Worm (Caenorhabditis elegans) whole organism, late embryonic: ENCODE results near the gene mdt-4.

Experiments
- ceh-6 ChIP-seq: fragments of 200-800 bp; sonication (Bioruptor generic); optimal IDR thresholded peaks from 2 replicates; lab custom pipeline; 2018; ENCODE audit warnings: mild to moderate bottlenecking, missing genetic modification characterization, missing compliant biosample characterization
- pat-9 ChIP-seq: fragments of 200-800 bp; sonication (Bioruptor generic); optimal IDR thresholded peaks from 2 replicates; lab custom pipeline; 2018; ENCODE audit warnings: mild to moderate bottlenecking, missing genetic modification characterization, moderate library complexity, missing compliant biosample characterization
- pha-4 ChIP-seq: fragments of 150-350 bp; optimal IDR thresholded peaks from 2 replicates; lab custom pipeline; 2018; ENCODE audit warnings: missing biosample characterization, missing genetic modification reagents, missing genetic modification characterization
- pqm-1 ChIP-seq: sonication (generic microtip); optimal IDR thresholded peaks from 2 replicates; lab custom pipeline; 2016; ENCODE audit warnings: missing genetic modification characterization, missing compliant biosample characterization
- sox-4 ChIP-seq: sonication (generic microtip); optimal IDR thresholded peaks from 2 replicates; lab custom pipeline; 2017; ENCODE audit warnings: mild to moderate bottlenecking, missing genetic modification characterization, inconsistent platforms, missing compliant biosample characterization

DNA sequence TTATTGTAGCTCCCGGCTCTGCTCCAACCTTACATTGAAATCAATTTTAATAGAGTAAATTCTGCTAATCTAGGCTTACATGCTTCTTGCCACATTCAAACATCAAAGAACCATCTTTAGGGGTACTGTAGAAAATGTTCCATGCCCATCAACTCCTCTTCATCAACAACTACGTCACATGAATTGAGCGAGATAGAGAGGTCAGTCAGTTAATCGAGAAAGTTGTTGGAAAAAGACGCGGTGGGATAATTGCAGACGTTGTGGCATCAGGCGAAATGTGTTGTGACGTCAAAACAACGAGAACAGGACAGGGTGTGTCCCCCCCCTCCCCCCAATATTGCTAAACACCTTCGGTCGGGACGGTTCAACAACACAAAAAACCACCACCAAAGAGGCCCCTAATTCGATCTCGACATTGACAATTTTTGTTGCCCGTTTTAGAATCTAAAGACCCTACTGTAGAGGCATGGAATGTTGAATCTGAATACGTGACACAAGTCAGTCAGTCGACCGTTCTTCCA is 25.2 kb downstream of the mdt-4 start:
- TF ChIP-seq ceh-6 (GFP tag; lab: Kevin White, UChicago) = no peak
- TF ChIP-seq sox-4 (tag; lab: Kevin White, UChicago) = no peak
- TF ChIP-seq pha-4 = no peak
- no peak for TF ChIP-seq pqm-1 (tag; lab: Kevin White, UChicago)
- no peak for TF ChIP-seq pat-9
